Worm (Caenorhabditis elegans) whole organism, L1 larva: ENCODE measurements around the gene mip-1.

Experiments
- Y116A8C.19 ChIP-seq: sonication (generic microtip); optimal IDR thresholded peaks from 2 replicates; lab custom pipeline; 2016; ENCODE audit warnings: missing compliant biosample characterization, missing genetic modification characterization, borderline replicate concordance
- aha-1 ChIP-seq: fragments of 150-350 bp; optimal IDR thresholded peaks from 2 replicates; lab custom pipeline; 2014; ENCODE audit warnings: missing biosample characterization, missing genetic modification characterization
- ceh-8 ChIP-seq: fragments of 200-800 bp; sonication (Bioruptor generic); optimal IDR thresholded peaks from 2 replicates; lab custom pipeline; 2018; ENCODE audit warnings: mild to moderate bottlenecking, missing genetic modification characterization, moderate library complexity, missing compliant biosample characterization
- dpl-1 ChIP-seq, 3 experiments: fragments of 150-350 bp in 2 of 3; sonication (generic microtip) in 1 of 3; optimal IDR thresholded peaks; 2 replicates each; lab custom pipeline; 2014 to 2017; ENCODE audit warnings: missing biosample characterization in 3 of 3, missing genetic modification characterization in 3 of 3, missing genetic modification reagents in 3 of 3
- efl-3 ChIP-seq: fragments of 200-800 bp; sonication (Bioruptor generic); optimal IDR thresholded peaks from 2 replicates; lab custom pipeline; 2018; ENCODE audit warnings: mild to moderate bottlenecking, missing genetic modification characterization, missing compliant biosample characterization
- egl-13 ChIP-seq: sonication (generic microtip); optimal IDR thresholded peaks from 2 replicates; lab custom pipeline; 2016; ENCODE audit warnings: missing genotype, missing genetic modification reagents, missing genetic modification characterization, missing compliant biosample characterization
- elt-2 ChIP-seq: sonication (generic microtip); optimal IDR thresholded peaks from 2 replicates; lab custom pipeline; 2016; ENCODE audit warnings: missing genetic modification characterization, mild to moderate bottlenecking, inconsistent platforms, missing compliant biosample characterization, missing genetic modification reagents
- elt-3 ChIP-seq, 6 experiments: fragments of 150-350 bp in 1 of 6; sonication (generic microtip); optimal IDR thresholded peaks; 2 replicates each; lab custom pipeline; 2017 to 2018; ENCODE audit warnings: missing biosample characterization in 6 of 6, missing genetic modification characterization in 6 of 6, inconsistent platforms in 1 of 6
- fkh-10 ChIP-seq: sonication (generic microtip); optimal IDR thresholded peaks from 2 replicates; lab custom pipeline; 2017; ENCODE audit warnings: missing biosample characterization, missing genetic modification reagents, missing genetic modification characterization
- hlh-17 ChIP-seq: fragments of 200-800 bp; sonication (Bioruptor generic); optimal IDR thresholded peaks from 2 replicates; lab custom pipeline; 2018; ENCODE audit warnings: missing genetic modification characterization, mild to moderate bottlenecking, missing compliant biosample characterization, moderate library complexity, borderline replicate concordance
- lin-35 ChIP-seq, 2 experiments: fragments of 150-350 bp; optimal IDR thresholded peaks; 2 replicates each; lab custom pipeline; 2014; ENCODE audit warnings: missing biosample characterization in 2 of 2, missing genetic modification characterization in 2 of 2, missing genetic modification reagents in 2 of 2
- lin-39 ChIP-seq: fragments of 150-350 bp; optimal IDR thresholded peaks from 2 replicates; lab custom pipeline; 2014; ENCODE audit warnings: missing biosample characterization, missing genetic modification reagents, missing genetic modification characterization
- nhr-12 ChIP-seq: sonication (generic microtip); optimal IDR thresholded peaks from 2 replicates; lab custom pipeline; 2017; ENCODE audit warnings: missing biosample characterization, missing genetic modification characterization
- nhr-20 ChIP-seq: sonication (generic microtip); optimal IDR thresholded peaks from 2 replicates; lab custom pipeline; 2016; ENCODE audit warnings: mild to moderate bottlenecking, missing genetic modification characterization, missing compliant biosample characterization
- nhr-76 ChIP-seq: sonication (generic microtip); optimal IDR thresholded peaks from 2 replicates; lab custom pipeline; 2017; ENCODE audit warnings: missing biosample characterization, missing genetic modification characterization
- nhr-85 ChIP-seq: sonication (generic microtip); peaks from one replicate; lab custom pipeline; 2016; ENCODE audit warnings: missing genetic modification characterization, inconsistent platforms, missing compliant biosample characterization
- tbx-2 ChIP-seq: sonication (generic microtip); optimal IDR thresholded peaks from 2 replicates; lab custom pipeline; 2016; ENCODE audit warnings: missing genetic modification characterization, missing compliant biosample characterization
- xbp-1 ChIP-seq: sonication (generic microtip); optimal IDR thresholded peaks from 2 replicates; lab custom pipeline; 2016; ENCODE audit warnings: missing genetic modification characterization, missing compliant biosample characterization
- zip-4 ChIP-seq: fragments of 200-800 bp; sonication (Bioruptor generic); optimal IDR thresholded peaks from 2 replicates; lab custom pipeline; 2018; ENCODE audit warnings: mild to moderate bottlenecking, missing genetic modification characterization, moderate library complexity, missing compliant biosample characterization

The mip-1 gene

ce11 chrIII:4842173-4842572 is 49.3 kb downstream of the mip-1 start, which contains the start of gene clec-156:
clec-156 (minus strand) TSS chrIII:4842273.
- TF ChIP-seq nhr-12 (tag; lab: Kevin White, UChicago) (no peak), nhr-76 (tag; lab: Kevin White, UChicago) (no peak), Y116A8C.19 (tag; lab: Kevin White, UChicago) (no peak), efl-3 (no peak), tbx-2 (no peak), aha-1 (tag; lab: Kevin White, UChicago) (no peak), nhr-20 (tag; lab: Kevin White, UChicago) (no peak), lin-35 (GFP tag; optimal IDR thresholded peaks at IDR 0.05; lab: Kevin White, UChicago) (no peak), nhr-85 (no peak), xbp-1 (no peak), fkh-10 (GFP tag; lab: Kevin White, UChicago) (no peak), elt-2 (tag; lab: Kevin White, UChicago) (no peak), zip-4 (GFP tag; lab: Kevin White, UChicago) (no peak), dpl-1 (GFP tag; optimal IDR thresholded peaks at IDR 0.05; lab: Kevin White, UChicago) (no peak), lin-39 (tag; lab: Kevin White, UChicago) (no peak), ceh-8 (GFP tag; lab: Kevin White, UChicago) (no peak), elt-3 (tag; optimal IDR thresholded peaks at IDR 0.05; lab: Kevin White, UChicago) (no peak)
- TF ChIP-seq, all 84 proteins: peak for 0

ce11 chrIII:4844327-4844726 is 51.4 kb downstream of the mip-1 start, which contains the start of the genes clec-157 and fkh-5:
clec-157 (minus strand) TSS chrIII:4844427.
fkh-5 (plus strand) TSS chrIII:4844662.
- TF ChIP-seq aha-1 (tag; lab: Kevin White, UChicago) (no peak), hlh-17 (GFP tag; lab: Kevin White, UChicago) (no peak), egl-13 (tag; lab: Kevin White, UChicago) (no peak)
